Worm (Caenorhabditis elegans) whole organism, early embryonic: Measurements from ENCODE around the gene ZK1248.20.

Experiments used
- B0310.2 ChIP-seq: sonication (generic microtip); optimal IDR thresholded peaks from 2 replicates; lab custom pipeline; 2016; ENCODE audit warnings: mild to moderate bottlenecking, missing genetic modification characterization, missing compliant biosample characterization
- F13C5.2 ChIP-seq: sonication (generic microtip); optimal IDR thresholded peaks from 2 replicates; lab custom pipeline; 2017; ENCODE audit warnings: mild to moderate bottlenecking, missing genetic modification characterization, inconsistent platforms, missing compliant biosample characterization
- aly-1 ChIP-seq: sonication (generic microtip); optimal IDR thresholded peaks from 2 replicates; lab custom pipeline; 2016; ENCODE audit warnings: missing genetic modification characterization, missing compliant biosample characterization
- ama-1 ChIP-seq: fragments of 150-350 bp; optimal IDR thresholded peaks from 2 replicates; lab custom pipeline; 2014
- ceh-13 ChIP-seq: fragments of 200-800 bp; sonication (Bioruptor generic); optimal IDR thresholded peaks from 2 replicates; lab custom pipeline; 2018; ENCODE audit warnings: mild to moderate bottlenecking, missing genetic modification characterization, missing compliant biosample characterization
- ceh-36 ChIP-seq: sonication (generic microtip); optimal IDR thresholded peaks from 2 replicates; lab custom pipeline; 2016; ENCODE audit warnings: missing genetic modification characterization, inconsistent platforms, missing compliant biosample characterization
- ets-7 ChIP-seq: sonication (generic microtip); optimal IDR thresholded peaks from 2 replicates; lab custom pipeline; 2016; ENCODE audit warnings: missing genotype, missing genetic modification characterization, missing compliant biosample characterization
- flt-1 ChIP-seq: fragments of 200-800 bp; sonication (Bioruptor generic); IDR thresholded peaks from 2 replicates; pipeline ENCODE4 v1.3.6; 2022; ENCODE audit warnings: missing genetic modification characterization, missing compliant biosample characterization
- hmbx-1 ChIP-seq: sonication (generic microtip); optimal IDR thresholded peaks from 2 replicates; lab custom pipeline; 2016; ENCODE audit warnings: mild to moderate bottlenecking, missing genetic modification characterization, missing compliant biosample characterization
- hmg-4 ChIP-seq: fragments of 200-800 bp; sonication (Bioruptor generic); optimal IDR thresholded peaks from 2 replicates; lab custom pipeline; 2018; ENCODE audit warnings: mild to moderate bottlenecking, missing genetic modification characterization, missing compliant biosample characterization
- hnd-1 ChIP-seq: sonication (generic microtip); optimal IDR thresholded peaks from 2 replicates; lab custom pipeline; 2016; ENCODE audit warnings: missing genetic modification characterization, missing compliant biosample characterization
- pes-1 ChIP-seq: fragments of 200-800 bp; sonication (Bioruptor generic); IDR thresholded peaks from 2 replicates; pipeline ENCODE4 v1.3.6; 2022; ENCODE audit warnings: missing genetic modification reagents, missing genetic modification characterization, missing compliant biosample characterization
- scrt-1 ChIP-seq: fragments of 200-800 bp; sonication (Bioruptor generic); IDR thresholded peaks from 2 replicates; pipeline ENCODE4 v1.3.6; 2022; ENCODE audit warnings: missing genetic modification characterization, missing compliant biosample characterization
- sea-1 ChIP-seq: fragments of 200-800 bp; sonication (Bioruptor generic); conservative IDR thresholded peaks from 2 replicates; pipeline ENCODE4 v1.3.6; 2022; ENCODE audit warnings: missing genetic modification characterization, missing compliant biosample characterization
- tbx-11 ChIP-seq: fragments of 200-800 bp; sonication (Bioruptor generic); IDR thresholded peaks from 2 replicates; pipeline ENCODE4 v1.3.6; 2022; ENCODE audit warnings: missing genetic modification characterization, missing compliant biosample characterization
- tbx-37 ChIP-seq: fragments of 200-800 bp; sonication (Bioruptor generic); conservative IDR thresholded peaks from 2 replicates; pipeline ENCODE4 v1.3.6; 2022; ENCODE audit warnings: missing genetic modification reagents, missing genetic modification characterization, missing compliant biosample characterization
- tra-4 ChIP-seq: sonication (generic microtip); optimal IDR thresholded peaks from 2 replicates; lab custom pipeline; 2017; ENCODE audit warnings: missing genetic modification characterization, missing compliant biosample characterization

Gene ZK1248.20

ce11 chrII:5781935-5782921 is 34.2 kb upstream of the ZK1248.20 start, which contains the start of gene K05F1.6:
Gene K05F1.6 (plus strand): TSS chrII:5782520.
- peak; percentile 38 for TF ChIP-seq hnd-1 (tag; lab: Kevin White, UChicago)
- peak; percentile 4 for TF ChIP-seq hmbx-1 (tag; lab: Kevin White, UChicago)
- peak; percentile 88 for TF ChIP-seq hmg-4 (GFP tag; lab: Kevin White, UChicago)
- TF ChIP-seq ceh-13 (GFP tag; lab: Kevin White, UChicago) = peak; percentile 42
- peak; percentile 68 for TF ChIP-seq scrt-1 (GFP tag; lab: Robert Waterston, UW)
- TF ChIP-seq ceh-36 (tag; lab: Kevin White, UChicago) = peak; percentile 58
- peak; percentile 59; the same call in 1 of the 2 replicates for TF ChIP-seq sea-1 (GFP tag; lab: Robert Waterston, UW)
- TF ChIP-seq aly-1 (tag; lab: Kevin White, UChicago) = peak; percentile 92
- TF ChIP-seq ets-7 = peak; percentile 58
- TF ChIP-seq flt-1 (GFP tag; lab: Robert Waterston, UW) = peak; percentile 9; the same call in 1 of the 2 replicates
- TF ChIP-seq ama-1 (lab: Kevin White, UChicago) = no peak
- no peak for TF ChIP-seq tra-4 (tag; lab: Kevin White, UChicago)
- TF ChIP-seq F13C5.2 (tag; lab: Kevin White, UChicago) = peak; percentile 3
- TF ChIP-seq B0310.2 (tag; lab: Kevin White, UChicago) = peak; percentile 77
- TF ChIP-seq tbx-11 (GFP tag; lab: Robert Waterston, UW) = peak; percentile 71
- TF ChIP-seq pes-1 = peak; percentile 79
- TF ChIP-seq tbx-37 (GFP tag; lab: Robert Waterston, UW) = peak; percentile 17; the same call in 1 of the 2 replicates

- TF ChIP-seq flt-1 (GFP tag; lab: Robert Waterston, UW) = no peak
- no peak for TF ChIP-seq F13C5.2 (tag; lab: Kevin White, UChicago)
- TF ChIP-seq pes-1 = no peak
- TF ChIP-seq ceh-13 (GFP tag; lab: Kevin White, UChicago) = no peak
- no peak for TF ChIP-seq sea-1 (GFP tag; lab: Robert Waterston, UW)
- no peak for TF ChIP-seq ama-1 (lab: Kevin White, UChicago)
- TF ChIP-seq tbx-37 (GFP tag; lab: Robert Waterston, UW) = no peak
- no peak for TF ChIP-seq aly-1 (tag; lab: Kevin White, UChicago)
- TF ChIP-seq tbx-11 (GFP tag; lab: Robert Waterston, UW) = no peak
- no peak for TF ChIP-seq hnd-1 (tag; lab: Kevin White, UChicago)
- TF ChIP-seq hmg-4 (GFP tag; lab: Kevin White, UChicago) = no peak
- TF ChIP-seq ets-7 = no peak
- no peak for TF ChIP-seq tra-4 (tag; lab: Kevin White, UChicago)
Measured at ce11 chrII:5785504-5785903, 30.9 kb upstream of the ZK1248.20 start.

ce11 chrII:5788815-5789214 is 27.6 kb upstream of the ZK1248.20 start, which contains the start of gene K05F1.13:
Gene K05F1.13 (plus strand): TSS chrII:5789115.
- no peak for TF ChIP-seq ceh-36 (tag; lab: Kevin White, UChicago)
- TF ChIP-seq flt-1 (GFP tag; lab: Robert Waterston, UW) = no peak
- no peak for TF ChIP-seq aly-1 (tag; lab: Kevin White, UChicago)
- no peak for TF ChIP-seq hnd-1 (tag; lab: Kevin White, UChicago)
- TF ChIP-seq tra-4 (tag; lab: Kevin White, UChicago) = no peak
- TF ChIP-seq sea-1 (GFP tag; lab: Robert Waterston, UW) = no peak
- no peak for TF ChIP-seq tbx-37 (GFP tag; lab: Robert Waterston, UW)
- TF ChIP-seq tbx-11 (GFP tag; lab: Robert Waterston, UW) = no peak
- no peak for TF ChIP-seq hmbx-1 (tag; lab: Kevin White, UChicago)
- no peak for TF ChIP-seq scrt-1 (GFP tag; lab: Robert Waterston, UW)
- TF ChIP-seq ets-7 = no peak
- no peak for TF ChIP-seq ama-1 (lab: Kevin White, UChicago)
- TF ChIP-seq pes-1 = no peak
- no peak for TF ChIP-seq F13C5.2 (tag; lab: Kevin White, UChicago)
- TF ChIP-seq B0310.2 (tag; lab: Kevin White, UChicago) = no peak

- TF ChIP-seq hnd-1 (tag; lab: Kevin White, UChicago) (no peak), ceh-36 (tag; lab: Kevin White, UChicago) (no peak), B0310.2 (tag; lab: Kevin White, UChicago) (no peak), ets-7 (no peak), hmbx-1 (tag; lab: Kevin White, UChicago) (no peak), F13C5.2 (tag; lab: Kevin White, UChicago) (no peak), hmg-4 (GFP tag; lab: Kevin White, UChicago) (no peak), ama-1 (lab: Kevin White, UChicago) (no peak), flt-1 (GFP tag; lab: Robert Waterston, UW) (no peak), tra-4 (tag; lab: Kevin White, UChicago) (no peak), ceh-13 (GFP tag; lab: Kevin White, UChicago) (no peak)
Measured at ce11 chrII:5790313-5790773, 26.1 kb upstream of the ZK1248.20 start, which contains the start of gene lect-2. Gene lect-2 (plus strand): TSS chrII:5790723.

ce11 chrII:5792490-5792889 is 24.0 kb upstream of the ZK1248.20 start, which contains the start of gene K05F1.14:
Gene K05F1.14 (minus strand): TSS chrII:5792590.
- TF ChIP-seq B0310.2 (tag; lab: Kevin White, UChicago) (no peak), ceh-36 (tag; lab: Kevin White, UChicago) (no peak), tbx-37 (GFP tag; lab: Robert Waterston, UW) (no peak), hmg-4 (GFP tag; lab: Kevin White, UChicago) (no peak), scrt-1 (GFP tag; lab: Robert Waterston, UW) (no peak), ceh-13 (GFP tag; lab: Kevin White, UChicago) (no peak), aly-1 (tag; lab: Kevin White, UChicago) (no peak), sea-1 (GFP tag; lab: Robert Waterston, UW) (no peak), flt-1 (GFP tag; lab: Robert Waterston, UW) (no peak), hnd-1 (tag; lab: Kevin White, UChicago) (no peak), tra-4 (tag; lab: Kevin White, UChicago) (no peak), ama-1 (lab: Kevin White, UChicago) (no peak), hmbx-1 (tag; lab: Kevin White, UChicago) (no peak), tbx-11 (GFP tag; lab: Robert Waterston, UW) (no peak), F13C5.2 (tag; lab: Kevin White, UChicago) (no peak), ets-7 (no peak)
